Worm (Caenorhabditis elegans) whole organism, L4 larva: ENCODE results near the gene letm-1.
A peak's percentile ranks its signal among the peaks of the same experiment; 100 is the strongest.

Experiments
- F37D6.2 ChIP-seq: sonication (generic microtip); optimal IDR thresholded peaks from 2 replicates; lab custom pipeline; 2016; ENCODE audit warnings: mild to moderate bottlenecking, missing genetic modification characterization, missing compliant biosample characterization
- T20F7.1 ChIP-seq: fragments of 200-800 bp; sonication (Bioruptor generic); optimal IDR thresholded peaks from 2 replicates; lab custom pipeline; 2018; ENCODE audit warnings: mild to moderate bottlenecking, missing genetic modification characterization, missing compliant biosample characterization
- Y48G9A.11 ChIP-seq: fragments of 200-800 bp; sonication (Bioruptor generic); IDR thresholded peaks from 2 replicates; pipeline ENCODE4 v1.3.6; 2022; ENCODE audit warnings: missing genetic modification reagents, missing genetic modification characterization, missing compliant biosample characterization
- attf-4 ChIP-seq: sonication (generic microtip); optimal IDR thresholded peaks from 3 replicates; lab custom pipeline; 2017; ENCODE audit warnings: missing biosample characterization, missing genetic modification characterization
- ceh-32 ChIP-seq: sonication (generic microtip); optimal IDR thresholded peaks from 2 replicates; lab custom pipeline; 2016; ENCODE audit warnings: mild to moderate bottlenecking, missing genetic modification characterization, missing compliant biosample characterization; ENCODE audit not compliant: poor library complexity
- cey-2 ChIP-seq: sonication (generic microtip); optimal IDR thresholded peaks from 3 replicates; lab custom pipeline; 2017; ENCODE audit warnings: missing genetic modification characterization, mild to moderate bottlenecking, missing compliant biosample characterization, antibody characterized with exemption, borderline replicate concordance; ENCODE audit not compliant: insufficient read depth
- ctbp-1 ChIP-seq: fragments of 200-800 bp; sonication (Bioruptor generic); IDR thresholded peaks from 2 replicates; pipeline ENCODE4 v1.3.6; 2022; ENCODE audit warnings: missing genetic modification reagents, missing genetic modification characterization, missing compliant biosample characterization
- daf-12 ChIP-seq: fragments of 150-350 bp; optimal IDR thresholded peaks from 2 replicates; lab custom pipeline; 2014; ENCODE audit warnings: missing biosample characterization, missing genetic modification reagents, missing genetic modification characterization
- daf-19 ChIP-seq: fragments of 200-800 bp; sonication (Bioruptor generic); conservative IDR thresholded peaks from 2 replicates; pipeline ENCODE4 v1.3.6; 2022; ENCODE audit warnings: missing genetic modification characterization, missing compliant biosample characterization
- dmd-6 ChIP-seq: fragments of 200-800 bp; sonication (Bioruptor generic); IDR thresholded peaks from 2 replicates; pipeline ENCODE4 v1.3.6; 2022; ENCODE audit warnings: missing genetic modification reagents, missing genetic modification characterization, missing compliant biosample characterization
- dpl-1 ChIP-seq: fragments of 150-350 bp; optimal IDR thresholded peaks from 2 replicates; lab custom pipeline; 2014; ENCODE audit warnings: missing biosample characterization, missing genetic modification reagents, missing genetic modification characterization
- dve-1 ChIP-seq: sonication (generic microtip); optimal IDR thresholded peaks from 2 replicates; lab custom pipeline; 2017; ENCODE audit warnings: antibody characterized with exemption, mild to moderate bottlenecking, missing genetic modification characterization, missing compliant biosample characterization; ENCODE audit not compliant: insufficient read depth
- fos-1 ChIP-seq: fragments of 150-350 bp; optimal IDR thresholded peaks from 2 replicates; lab custom pipeline; 2014; ENCODE audit warnings: missing biosample characterization, missing genetic modification characterization
- hmg-1.1 ChIP-seq: fragments of 200-800 bp; sonication (Bioruptor generic); IDR thresholded peaks from 2 replicates; pipeline ENCODE4 v1.3.6; 2022; ENCODE audit warnings: missing genetic modification reagents, missing genetic modification characterization, missing compliant biosample characterization
- lin-13 ChIP-seq: fragments of 150-350 bp; optimal IDR thresholded peaks from 2 replicates; lab custom pipeline; 2014; ENCODE audit warnings: missing biosample characterization, missing genetic modification reagents, missing genetic modification characterization
- lin-15B ChIP-seq: fragments of 150-350 bp; sonication (generic microtip); optimal IDR thresholded peaks from 3 replicates; lab custom pipeline; 2014; ENCODE audit warnings: missing biosample characterization, missing genetic modification characterization
- nhr-11 ChIP-seq: fragments of 150-350 bp; optimal IDR thresholded peaks from 2 replicates; lab custom pipeline; 2014; ENCODE audit warnings: missing biosample characterization, missing genetic modification characterization
- nhr-111 ChIP-seq: fragments of 200-800 bp; sonication (Bioruptor generic); optimal IDR thresholded peaks from 2 replicates; lab custom pipeline; 2018; ENCODE audit warnings: mild to moderate bottlenecking, missing genetic modification characterization, missing compliant biosample characterization
- nhr-25 ChIP-seq: sonication (generic microtip); optimal IDR thresholded peaks from 2 replicates; lab custom pipeline; 2017; ENCODE audit warnings: missing genetic modification characterization, mild to moderate bottlenecking, missing compliant biosample characterization, antibody characterized with exemption, moderate library complexity, borderline replicate concordance; ENCODE audit not compliant: insufficient read depth
- nhr-48 ChIP-seq: sonication (generic microtip); optimal IDR thresholded peaks from 2 replicates; lab custom pipeline; 2016; ENCODE audit warnings: mild to moderate bottlenecking, missing genetic modification characterization, missing compliant biosample characterization
- pha-4 ChIP-seq, 2 experiments: fragments of 150-350 bp in 1 of 2; fragments of 200-800 bp in 1 of 2; sonication (Bioruptor generic) in 1 of 2; IDR thresholded peaks in 1 of 2; optimal IDR thresholded peaks in 1 of 2; 2 replicates each; pipeline versions ENCODE4 v1.3.6 to Lab custom; 2014 to 2022; ENCODE audit warnings: missing genetic modification characterization in 2 of 2, missing genetic modification reagents in 2 of 2, missing biosample characterization in 1 of 2, missing compliant biosample characterization in 1 of 2
- snpc-4 ChIP-seq: fragments of 150-350 bp; optimal IDR thresholded peaks from 2 replicates; lab custom pipeline; 2014; ENCODE audit warnings: missing biosample characterization, missing genetic modification characterization
- tag-97 ChIP-seq: fragments of 200-800 bp; sonication (Bioruptor generic); IDR thresholded peaks from 2 replicates; pipeline ENCODE4 v1.3.6; 2022; ENCODE audit warnings: missing genetic modification characterization, missing compliant biosample characterization
- unc-39 ChIP-seq: sonication (generic microtip); optimal IDR thresholded peaks from 2 replicates; lab custom pipeline; 2017; ENCODE audit warnings: missing biosample characterization, missing genetic modification characterization
- unc-62 ChIP-seq, 3 experiments: fragments of 150-350 bp in 1 of 3; sonication (generic microtip); optimal IDR thresholded peaks in 2 of 3; peaks in 1 of 3; 1 replicate in 1 of 3; 2 replicates in 2 of 3; lab custom pipeline; 2014 to 2017; ENCODE audit warnings: missing biosample characterization in 3 of 3, missing genetic modification characterization in 3 of 3, missing genetic modification reagents in 3 of 3, missing genotype in 1 of 3
- vab-7 ChIP-seq: fragments of 200-800 bp; sonication (Bioruptor generic); IDR thresholded peaks from 2 replicates; pipeline ENCODE4 v1.3.6; 2022; ENCODE audit warnings: missing genetic modification reagents, missing genetic modification characterization, missing compliant biosample characterization
- zag-1 ChIP-seq: fragments of 150-350 bp; optimal IDR thresholded peaks from 2 replicates; lab custom pipeline; 2014; ENCODE audit warnings: missing biosample characterization, missing genetic modification characterization
- zfp-3 ChIP-seq: fragments of 200-800 bp; sonication (Bioruptor generic); conservative IDR thresholded peaks from 2 replicates; pipeline ENCODE4 v1.3.6; 2022; ENCODE audit warnings: missing genetic modification reagents, missing genetic modification characterization, missing compliant biosample characterization
- zip-11 ChIP-seq: fragments of 200-800 bp; sonication (Bioruptor generic); IDR thresholded peaks from 2 replicates; pipeline ENCODE4 v1.3.6; 2022; ENCODE audit warnings: missing genetic modification characterization, missing compliant biosample characterization
- ztf-7 ChIP-seq: fragments of 150-350 bp; optimal IDR thresholded peaks from 2 replicates; lab custom pipeline; 2014; ENCODE audit warnings: missing biosample characterization, missing genetic modification characterization

letm-1 gene

DNA sequence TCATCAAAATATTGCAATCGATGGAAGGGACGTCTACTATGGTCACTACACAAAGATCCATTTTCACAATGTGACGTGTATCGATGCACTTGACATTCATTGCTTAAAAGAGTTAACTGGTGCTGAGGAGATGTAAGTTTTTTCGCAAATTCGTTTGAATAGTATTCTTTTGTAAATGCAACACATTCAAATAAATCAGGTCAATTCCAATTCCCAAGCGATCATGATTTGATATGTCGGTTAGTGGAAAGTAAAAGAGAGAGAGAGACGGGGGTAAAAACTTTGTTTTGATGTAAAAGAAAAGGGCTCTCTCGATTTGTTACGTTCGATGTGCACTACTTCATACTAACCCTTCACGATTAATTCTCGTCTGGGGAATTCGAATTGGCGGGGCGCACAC, 29.2 kb downstream of the letm-1 start:
- TF ChIP-seq unc-62 (GFP tag; optimal IDR thresholded peaks at IDR 0.05 in 1 of 2; lab: Kevin White, UChicago) (peak in 1 of 2 experiments; percentile 96), unc-62 (tag; optimal IDR thresholded peaks at IDR 0.05; lab: Kevin White, UChicago) (no peak), lin-13 (GFP tag; lab: Kevin White, UChicago) (no peak), nhr-111 (GFP tag; lab: Kevin White, UChicago) (no peak)

DNA sequence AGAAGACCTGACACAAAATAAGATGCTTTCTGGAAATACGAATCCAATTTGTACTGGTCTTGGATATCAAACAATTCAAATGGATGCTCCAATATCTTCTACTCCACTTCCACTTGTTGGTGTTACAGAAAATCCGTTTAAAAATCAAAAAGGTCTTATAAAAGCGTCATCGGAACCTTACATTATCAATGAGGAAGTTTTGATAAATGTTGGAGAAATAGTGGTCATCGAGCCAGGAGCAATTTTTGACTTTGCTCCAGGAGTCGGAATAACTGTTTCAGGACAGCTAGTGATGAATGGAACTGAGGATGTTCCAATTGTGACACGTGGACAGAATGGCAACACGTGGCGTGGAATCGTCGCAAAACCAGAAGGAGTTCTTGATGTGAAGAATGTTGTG, 33.0 kb downstream of the letm-1 start:
- TF ChIP-seq pha-4 (GFP tag; IDR thresholded peaks at IDR 0.05; lab: Robert Waterston, UW) (no peak), pha-4 (tag; optimal IDR thresholded peaks at IDR 0.05; lab: Kevin White, UChicago) (no peak), dmd-6 (GFP tag; lab: Robert Waterston, UW) (no peak), fos-1 (no peak), lin-13 (GFP tag; lab: Kevin White, UChicago) (no peak), zip-11 (GFP tag; lab: Robert Waterston, UW) (no peak), dpl-1 (GFP tag; lab: Kevin White, UChicago) (no peak), unc-39 (tag; lab: Kevin White, UChicago) (no peak), Y48G9A.11 (no peak), nhr-11 (tag; lab: Kevin White, UChicago) (no peak), ceh-32 (tag; lab: Kevin White, UChicago) (no peak), nhr-111 (GFP tag; lab: Kevin White, UChicago) (no peak), lin-15B (tag; lab: Kevin White, UChicago) (no peak), cey-2 (tag; lab: Kevin White, UChicago) (no peak), ctbp-1 (GFP tag; lab: Robert Waterston, UW) (no peak), tag-97 (GFP tag; lab: Robert Waterston, UW) (no peak), ztf-7 (no peak), T20F7.1 (GFP tag; lab: Kevin White, UChicago) (no peak), zag-1 (tag; lab: Kevin White, UChicago) (no peak)

DNA sequence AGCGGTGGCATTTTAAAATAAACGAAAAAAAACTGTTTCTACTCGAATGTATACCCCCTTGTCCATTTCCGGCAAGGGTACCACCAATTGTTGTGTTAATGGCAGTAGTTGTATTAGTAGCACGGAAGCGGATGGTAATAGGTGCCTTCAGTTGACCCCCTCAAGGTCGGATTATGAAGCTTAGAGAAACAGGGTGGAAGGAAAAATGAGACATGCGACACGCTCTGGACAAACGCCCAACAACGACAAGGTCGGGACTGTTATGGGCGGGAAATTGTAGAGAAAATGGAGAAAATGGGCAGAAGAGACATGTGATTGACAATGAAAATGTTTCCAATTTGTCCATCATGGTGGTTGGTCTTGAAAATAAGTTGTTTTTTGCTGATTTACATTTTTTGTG, 42.9 kb downstream of the letm-1 start, which contains the start of gene T01D3.3:
Gene T01D3.3 (plus strand): TSS at position 312 of the 400 bp plus-strand sequence.
- TF ChIP-seq hmg-1.1 (GFP tag; lab: Robert Waterston, UW) = no peak
- TF ChIP-seq nhr-25 = peak; percentile 63
- TF ChIP-seq zfp-3 = no peak
- no peak for TF ChIP-seq dve-1 (tag; lab: Kevin White, UChicago)
- TF ChIP-seq attf-4 = no peak

DNA sequence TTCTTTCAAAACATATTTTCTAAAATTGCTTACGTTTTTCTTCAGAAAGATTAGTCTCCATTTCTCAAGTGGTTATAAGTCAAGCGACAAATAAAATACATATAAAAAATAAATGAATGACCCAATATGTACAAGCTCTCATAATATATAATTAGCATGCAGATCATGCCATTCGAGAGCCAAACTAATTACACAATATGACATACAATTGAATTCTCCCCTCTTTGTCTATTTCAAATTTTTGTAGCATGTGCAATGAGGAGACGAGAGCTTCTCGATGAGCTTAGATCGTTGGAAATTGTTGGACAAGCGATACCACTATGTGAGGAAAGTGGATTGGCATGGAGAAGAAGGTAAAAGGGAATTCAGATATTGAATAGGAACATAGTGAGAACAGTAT, 46.2 kb downstream of the letm-1 start, which contains the start of gene hlh-34:
Gene hlh-34 (minus strand): TSS at position 101 of the 400 bp plus-strand sequence.
- TF ChIP-seq daf-19 = no peak
- no peak for TF ChIP-seq nhr-48
- TF ChIP-seq vab-7 (GFP tag; lab: Robert Waterston, UW) = no peak
- TF ChIP-seq snpc-4 (tag; lab: Kevin White, UChicago) = no peak

DNA sequence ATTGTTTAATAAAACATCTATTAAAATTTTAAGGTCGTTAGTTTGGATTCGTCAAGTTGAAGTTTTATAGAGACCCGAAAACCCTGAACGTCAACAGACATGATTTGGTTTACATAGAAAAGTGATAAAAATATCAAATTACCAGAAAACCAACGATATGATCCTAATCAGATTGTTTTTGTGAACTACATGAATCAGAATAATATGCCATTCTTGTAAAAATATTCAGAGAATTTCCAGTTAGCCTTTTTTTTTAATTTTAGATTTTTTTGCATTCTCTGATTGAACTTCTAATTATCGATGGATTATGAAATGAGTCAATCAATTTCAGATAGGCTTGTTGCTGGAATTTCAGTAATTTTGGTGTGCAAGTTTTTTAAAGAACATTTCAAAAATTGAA, 50.0 kb downstream of the letm-1 start, which contains the start of gene srx-96:
Gene srx-96 (plus strand): TSS at position 301 of the 400 bp plus-strand sequence.
- TF ChIP-seq F37D6.2 (no peak), unc-62 (GFP tag; optimal IDR thresholded peaks at IDR 0.05 in 1 of 2; lab: Kevin White, UChicago) (no peak), unc-62 (tag; optimal IDR thresholded peaks at IDR 0.05; lab: Kevin White, UChicago) (no peak), daf-12 (no peak), zip-11 (GFP tag; lab: Robert Waterston, UW) (no peak)
